Fruit fly (Drosophila melanogaster) whole organism, prepupa: Measurements from ENCODE around the gene Fkbp39.
A peak's percentile ranks its signal among the peaks of the same experiment; 100 is the strongest.

Experiments used
- Blimp-1 ChIP-seq: fragments of 200-800 bp; sonication (Bioruptor generic); optimal IDR thresholded peaks from 3 replicates; lab custom pipeline; 2017; ENCODE audit warnings: missing biosample characterization, missing genetic modification characterization, mild to moderate bottlenecking, moderate library complexity, missing genetic modification reagents
- CG10631 ChIP-seq: fragments of 200-800 bp; sonication (Bioruptor generic); optimal IDR thresholded peaks from 2 replicates; lab custom pipeline; 2016; ENCODE audit warnings: missing biosample characterization, missing genetic modification characterization
- CG10669 ChIP-seq: fragments of 200-800 bp; sonication (Bioruptor generic); optimal IDR thresholded peaks from 3 replicates; lab custom pipeline; 2018; ENCODE audit warnings: missing biosample characterization, mild to moderate bottlenecking, missing genetic modification characterization, moderate library complexity
- CG11294 ChIP-seq: fragments of 200-800 bp; sonication (Bioruptor generic); IDR thresholded peaks from 2 replicates; pipeline ENCODE4 v1.3.6; 2022; ENCODE audit warnings: missing biosample characterization, missing genetic modification characterization
- CG11762 ChIP-seq: fragments of 200-800 bp; sonication (Bioruptor generic); optimal IDR thresholded peaks from 3 replicates; lab custom pipeline; 2016; ENCODE audit warnings: missing biosample characterization, missing genetic modification characterization; ENCODE audit not compliant: insufficient read depth
- CG11902 ChIP-seq: fragments of 200-800 bp; sonication (Bioruptor generic); optimal IDR thresholded peaks from 3 replicates; lab custom pipeline; 2016; ENCODE audit warnings: missing biosample characterization, missing genetic modification characterization
- CG15336 ChIP-seq: fragments of 200-800 bp; sonication (Bioruptor generic); IDR thresholded peaks from 2 replicates; pipeline ENCODE4 v1.3.6; 2022; ENCODE audit warnings: missing biosample characterization, missing genetic modification characterization
- CG1621 ChIP-seq: fragments of 200-800 bp; sonication (Bioruptor generic); optimal IDR thresholded peaks from 3 replicates; lab custom pipeline; 2018; ENCODE audit warnings: missing biosample characterization, mild to moderate bottlenecking, missing genetic modification characterization
- CG16779 ChIP-seq: fragments of 200-800 bp; sonication (Bioruptor generic); optimal IDR thresholded peaks from 3 replicates; lab custom pipeline; 2017; ENCODE audit warnings: missing biosample characterization, mild to moderate bottlenecking, missing genetic modification characterization
- CG3032 ChIP-seq: fragments of 200-800 bp; optimal IDR thresholded peaks from 2 replicates; lab custom pipeline; 2019; ENCODE audit warnings: missing biosample characterization, mild to moderate bottlenecking, missing genetic modification characterization, moderate library complexity
- CG31627 ChIP-seq: fragments of 200-800 bp; sonication (Bioruptor generic); optimal IDR thresholded peaks from 3 replicates; lab custom pipeline; 2016; ENCODE audit warnings: missing biosample characterization, missing genetic modification characterization
- CG34406 ChIP-seq: fragments of 200-800 bp; sonication (Bioruptor generic); optimal IDR thresholded peaks from 3 replicates; lab custom pipeline; 2016; ENCODE audit warnings: missing biosample characterization, missing genetic modification characterization
- CG3919 ChIP-seq: fragments of 200-800 bp; sonication (Bioruptor generic); optimal IDR thresholded peaks from 3 replicates; lab custom pipeline; 2016; ENCODE audit warnings: missing biosample characterization, missing genetic modification characterization
- CG4318 ChIP-seq: fragments of 200-800 bp; sonication (Bioruptor generic); optimal IDR thresholded peaks from 3 replicates; lab custom pipeline; 2017; ENCODE audit warnings: missing biosample characterization, mild to moderate bottlenecking, missing genetic modification characterization
- CG6163 ChIP-seq: fragments of 200-800 bp; sonication (Bioruptor generic); IDR thresholded peaks from 3 replicates; pipeline ENCODE4 v1.3.6; 2022; ENCODE audit warnings: missing biosample characterization, missing genetic modification characterization
- CG6276 ChIP-seq: fragments of 200-800 bp; sonication (Bioruptor generic); optimal IDR thresholded peaks from 2 replicates; lab custom pipeline; 2017; ENCODE audit warnings: missing biosample characterization, mild to moderate bottlenecking, missing genetic modification characterization
- CG6792 ChIP-seq: fragments of 200-800 bp; sonication (Bioruptor generic); optimal IDR thresholded peaks from 3 replicates; lab custom pipeline; 2016; ENCODE audit warnings: missing biosample characterization, missing genetic modification characterization
- CG6808 ChIP-seq: fragments of 200-800 bp; sonication (Bioruptor generic); optimal IDR thresholded peaks from 3 replicates; lab custom pipeline; 2017; ENCODE audit warnings: missing biosample characterization, missing genetic modification characterization, mild to moderate bottlenecking, moderate library complexity, missing genetic modification reagents
- CG6854 ChIP-seq: fragments of 200-800 bp; sonication (Bioruptor generic); optimal IDR thresholded peaks from 2 replicates; lab custom pipeline; 2017; ENCODE audit warnings: missing biosample characterization, mild to moderate bottlenecking, missing genetic modification characterization
- CG7368 ChIP-seq: fragments of 200-800 bp; sonication (Bioruptor generic); optimal IDR thresholded peaks from 3 replicates; lab custom pipeline; 2016; ENCODE audit warnings: missing biosample characterization, missing genetic modification characterization
- CG8319 ChIP-seq: fragments of 200-800 bp; sonication (Bioruptor generic); optimal IDR thresholded peaks from 3 replicates; lab custom pipeline; 2016; ENCODE audit warnings: missing biosample characterization, missing genetic modification characterization
- CG8632 ChIP-seq: fragments of 200-800 bp; sonication (Bioruptor generic); optimal IDR thresholded peaks from 3 replicates; lab custom pipeline; 2016; ENCODE audit warnings: missing biosample characterization, missing genetic modification characterization
- Eip78C ChIP-seq: fragments of 200-800 bp; sonication (Bioruptor generic); peaks from one replicate; lab custom pipeline; 2016; ENCODE audit warnings: missing biosample characterization, missing genetic modification characterization
- Eip93F ChIP-seq: fragments of 200-800 bp; sonication (Bioruptor generic); optimal IDR thresholded peaks from 2 replicates; lab custom pipeline; 2016; ENCODE audit warnings: missing biosample characterization, mild to moderate bottlenecking, missing genetic modification characterization
- Ets21C ChIP-seq: fragments of 200-800 bp; sonication (Bioruptor generic); optimal IDR thresholded peaks from 3 replicates; lab custom pipeline; 2016; ENCODE audit warnings: missing biosample characterization, missing genetic modification characterization
- Gug ChIP-seq: fragments of 200-800 bp; sonication (Bioruptor generic); IDR thresholded peaks from 2 replicates; pipeline ENCODE4 v1.3.6; 2022; ENCODE audit warnings: missing biosample characterization, missing genetic modification characterization
- Hr38 ChIP-seq: sonication (Bioruptor generic); optimal IDR thresholded peaks from 2 replicates; lab custom pipeline; 2016; ENCODE audit warnings: missing biosample characterization, missing genetic modification characterization
- Hr39 ChIP-seq: fragments of 200-800 bp; sonication (Bioruptor generic); optimal IDR thresholded peaks from 2 replicates; lab custom pipeline; 2016; ENCODE audit warnings: missing biosample characterization, missing genetic modification characterization
- Lpt ChIP-seq: fragments of 200-800 bp; sonication (Bioruptor generic); optimal IDR thresholded peaks from 3 replicates; lab custom pipeline; 2016; ENCODE audit warnings: missing biosample characterization, missing genetic modification characterization
- Met ChIP-seq: fragments of 200-800 bp; sonication (Bioruptor generic); optimal IDR thresholded peaks from 3 replicates; lab custom pipeline; 2016; ENCODE audit warnings: missing biosample characterization, missing genetic modification characterization
- Smox ChIP-seq: fragments of 200-800 bp; sonication (Bioruptor generic); optimal IDR thresholded peaks from 3 replicates; lab custom pipeline; 2016; ENCODE audit warnings: missing biosample characterization, missing genetic modification characterization
- Sox102F ChIP-seq: fragments of 200-800 bp; sonication (Bioruptor generic); optimal IDR thresholded peaks from 2 replicates; lab custom pipeline; 2016; ENCODE audit warnings: missing biosample characterization, mild to moderate bottlenecking, missing genetic modification characterization
- Sox14 ChIP-seq: fragments of 200-800 bp; sonication (Bioruptor generic); optimal IDR thresholded peaks from 3 replicates; lab custom pipeline; 2016; ENCODE audit warnings: missing biosample characterization, missing genetic modification characterization
- Sox15 ChIP-seq: fragments of 200-800 bp; sonication (Bioruptor generic); optimal IDR thresholded peaks from 3 replicates; lab custom pipeline; 2016; ENCODE audit warnings: missing biosample characterization, missing genetic modification characterization
- achi ChIP-seq: fragments of 200-800 bp; sonication (Bioruptor generic); optimal IDR thresholded peaks from 3 replicates; lab custom pipeline; 2016; ENCODE audit warnings: missing biosample characterization, missing genetic modification characterization
- dac ChIP-seq: fragments of 200-800 bp; sonication (Bioruptor generic); optimal IDR thresholded peaks from 2 replicates; lab custom pipeline; 2017; ENCODE audit warnings: missing biosample characterization, mild to moderate bottlenecking, missing genetic modification characterization
- eg ChIP-seq: fragments of 200-800 bp; sonication (Bioruptor generic); IDR thresholded peaks from 3 replicates; pipeline ENCODE4 v1.3.6; 2022; ENCODE audit warnings: missing biosample characterization, missing genetic modification characterization
- esn ChIP-seq: fragments of 200-800 bp; sonication (Bioruptor generic); optimal IDR thresholded peaks from 2 replicates; lab custom pipeline; 2016; ENCODE audit warnings: missing biosample characterization, mild to moderate bottlenecking, missing genetic modification characterization, moderate library complexity
- fd85E ChIP-seq: fragments of 200-800 bp; sonication (Bioruptor generic); optimal IDR thresholded peaks from 3 replicates; lab custom pipeline; 2016; ENCODE audit warnings: missing biosample characterization, missing genetic modification characterization
- fkh ChIP-seq: fragments of 200-800 bp; sonication (Bioruptor generic); optimal IDR thresholded peaks from 3 replicates; lab custom pipeline; 2017; ENCODE audit warnings: missing biosample characterization, mild to moderate bottlenecking, missing genetic modification characterization, moderate library complexity
- lz ChIP-seq: fragments of 200-800 bp; sonication (Bioruptor generic); optimal IDR thresholded peaks from 3 replicates; lab custom pipeline; 2016; ENCODE audit warnings: missing biosample characterization, missing genetic modification characterization
- net ChIP-seq: fragments of 200-800 bp; sonication (Bioruptor generic); optimal IDR thresholded peaks from 3 replicates; lab custom pipeline; 2016; ENCODE audit warnings: missing biosample characterization, missing genetic modification characterization
- pdm3 ChIP-seq: fragments of 200-800 bp; sonication (Bioruptor generic); optimal IDR thresholded peaks from 3 replicates; lab custom pipeline; 2016; ENCODE audit warnings: missing biosample characterization, missing genetic modification characterization
- salr ChIP-seq, 2 experiments: fragments of 200-800 bp; sonication (Bioruptor generic); optimal IDR thresholded peaks; 3 replicates each; lab custom pipeline; 2016 to 2018; ENCODE audit warnings: missing biosample characterization in 2 of 2, missing genetic modification characterization in 2 of 2, mild to moderate bottlenecking in 1 of 2
- spab ChIP-seq: fragments of 200-800 bp; sonication (Bioruptor generic); optimal IDR thresholded peaks from 2 replicates; lab custom pipeline; 2017; ENCODE audit warnings: missing biosample characterization, mild to moderate bottlenecking, missing genetic modification characterization, missing genetic modification reagents
- ss ChIP-seq, 2 experiments: fragments of 200-800 bp; sonication (Bioruptor generic); optimal IDR thresholded peaks; 2 replicates in 1 of 2; 3 replicates in 1 of 2; lab custom pipeline; 2017 to 2018; ENCODE audit warnings: mild to moderate bottlenecking in 2 of 2, missing biosample characterization in 2 of 2, missing genetic modification characterization in 2 of 2, moderate library complexity in 1 of 2
- svp ChIP-seq: fragments of 200-800 bp; sonication (Bioruptor generic); peaks from one replicate; lab custom pipeline; 2016; ENCODE audit warnings: missing biosample characterization, missing genetic modification characterization
- topi ChIP-seq: fragments of 200-800 bp; sonication (Bioruptor generic); optimal IDR thresholded peaks from 3 replicates; lab custom pipeline; 2016; ENCODE audit warnings: missing biosample characterization, missing genetic modification characterization

Gene Fkbp39

DNA sequence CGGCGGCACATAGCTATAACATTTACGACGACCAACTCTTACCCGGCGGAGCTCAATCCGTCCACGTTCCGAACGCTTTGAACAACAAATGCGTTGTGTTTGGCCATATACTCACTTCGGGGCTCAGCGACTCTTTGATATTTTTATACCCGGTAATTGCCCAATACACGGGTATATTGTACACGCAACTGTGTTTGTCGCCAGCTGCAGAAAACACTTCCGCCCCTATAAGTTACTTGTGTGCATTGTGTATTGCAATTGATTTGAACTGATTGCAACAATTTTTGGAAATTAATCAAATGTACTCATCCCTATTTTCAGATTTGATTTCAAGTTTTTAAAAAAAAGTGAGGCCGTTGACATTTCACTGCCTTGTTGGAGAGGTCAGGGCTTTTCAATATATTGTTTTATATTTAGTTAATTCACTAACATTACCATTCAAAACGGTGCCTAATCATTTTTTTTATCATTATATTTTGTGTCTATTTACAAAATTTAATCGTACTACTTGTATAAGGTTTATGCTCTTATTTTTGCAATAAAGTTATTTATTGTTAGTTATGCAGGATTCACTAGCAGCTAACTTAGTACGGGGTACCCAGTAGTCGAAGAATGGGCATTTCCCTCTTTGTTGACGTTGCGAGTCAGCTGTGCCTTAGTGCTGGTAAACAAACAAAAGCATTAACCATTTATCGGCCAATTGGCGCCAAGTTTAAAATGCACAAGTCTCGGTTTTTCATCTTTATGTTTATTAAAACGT lies 10.2 kb upstream of the Fkbp39 start, which contains the start of gene Nagk (continued):
- peak; percentile 64 for TF ChIP-seq CG34406 (GFP tag; lab: Kevin White, UChicago)
- peak; percentile 24; the same call in 2 of the 3 replicates for TF ChIP-seq eg (GFP tag; lab: Robert Waterston, UW)
- TF ChIP-seq fd85E (GFP tag; lab: Kevin White, UChicago), result no peak
- peak; percentile 22; the same call in 1 of the 3 replicates for TF ChIP-seq CG6163 (GFP tag; lab: Robert Waterston, UW)
- TF ChIP-seq CG16779 (tag; lab: Kevin White, UChicago), result no peak
- peak; percentile 92 for TF ChIP-seq svp (GFP tag; lab: Kevin White, UChicago)
- TF ChIP-seq lz (GFP tag; lab: Kevin White, UChicago), result peak; percentile 81
- no peak for TF ChIP-seq Hr38
- TF ChIP-seq CG4318 (GFP tag; lab: Kevin White, UChicago), result no peak
- peak; percentile 34 for TF ChIP-seq CG8319 (GFP tag; lab: Kevin White, UChicago)
- peak; percentile 32 for TF ChIP-seq CG6854 (GFP tag; lab: Kevin White, UChicago)
- no peak; the same call in 1 of the 2 replicates for TF ChIP-seq CG11294
- no peak for TF ChIP-seq CG6276 (GFP tag; lab: Kevin White, UChicago)
- peak; percentile 29 for TF ChIP-seq Lpt
- TF ChIP-seq Sox102F (GFP tag; lab: Kevin White, UChicago), result no peak
- peak; percentile 55 for TF ChIP-seq Ets21C (GFP tag; lab: Kevin White, UChicago)
- peak; percentile 83 for TF ChIP-seq Sox14 (GFP tag; lab: Kevin White, UChicago)
- peak; percentile 82 for TF ChIP-seq topi (GFP tag; lab: Kevin White, UChicago)
- TF ChIP-seq esn, result peak; percentile 89
- TF ChIP-seq CG10669, result no peak
- no peak for TF ChIP-seq CG6808 (GFP tag; lab: Kevin White, UChicago)
- TF ChIP-seq Smox, result no peak
- TF ChIP-seq salr (GFP tag; optimal IDR thresholded peaks at IDR 0.05; lab: Kevin White, UChicago), result no peak
- peak; percentile 67 for TF ChIP-seq CG31627
- peak; percentile 58 for TF ChIP-seq Hr39 (GFP tag; lab: Kevin White, UChicago)
- no peak for TF ChIP-seq CG10631
- peak; percentile 28 for TF ChIP-seq CG3032 (tag; lab: Kevin White, UChicago)
- peak; percentile 67 for TF ChIP-seq CG8632 (GFP tag; lab: Kevin White, UChicago)
- TF ChIP-seq Eip78C (GFP tag; lab: Kevin White, UChicago), result peak; percentile 95
- TF ChIP-seq pdm3 (GFP tag; lab: Kevin White, UChicago), result no peak
- TF ChIP-seq Sox15 (GFP tag; lab: Kevin White, UChicago), result peak; percentile 40
- TF ChIP-seq CG1621 (tag; lab: Kevin White, UChicago), result no peak
- TF ChIP-seq fkh (GFP tag; lab: Kevin White, UChicago), result peak; percentile 79
- peak; percentile 50 for TF ChIP-seq CG7368
- no peak; the same call in 1 of the 2 replicates for TF ChIP-seq CG15336 (GFP tag; lab: Robert Waterston, UW)
- peak; percentile 33 for TF ChIP-seq dac (GFP tag; lab: Kevin White, UChicago)
- peak; percentile 63 for TF ChIP-seq CG6792 (GFP tag; lab: Kevin White, UChicago)

DNA sequence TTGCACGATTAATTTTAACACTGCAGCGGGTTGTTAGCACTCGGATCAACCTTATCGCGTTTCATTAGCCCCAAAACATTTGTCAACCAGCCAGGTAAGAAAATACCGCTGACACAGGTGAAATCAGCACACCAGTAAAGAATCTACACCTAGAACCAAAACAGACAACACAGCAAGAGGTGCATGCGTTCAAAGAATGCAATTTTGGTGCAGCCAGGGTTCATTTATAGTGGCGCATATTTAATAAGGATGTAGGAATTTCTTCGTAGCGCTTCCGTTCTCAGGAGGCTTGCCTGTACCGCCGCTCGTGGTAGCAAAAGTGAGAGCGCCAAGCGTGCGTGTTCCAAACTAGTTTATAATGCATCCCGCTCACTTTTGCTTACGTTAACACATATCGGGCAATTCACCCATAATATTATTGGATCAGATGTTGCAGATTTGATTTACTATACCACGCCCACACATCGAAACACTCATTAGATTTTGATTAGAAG lies 9.5 kb upstream of the Fkbp39 start:
- TF ChIP-seq Smox (no peak), CG3919 (no peak), CG6163 (GFP tag; lab: Robert Waterston, UW) (no peak), CG10631 (no peak), CG11902 (GFP tag; lab: Kevin White, UChicago) (no peak), CG6808 (GFP tag; lab: Kevin White, UChicago) (no peak), esn (no peak), Gug (peak; percentile 36; the same call in 1 of the 2 replicates), pdm3 (GFP tag; lab: Kevin White, UChicago) (no peak), Blimp-1 (GFP tag; lab: Kevin White, UChicago) (peak; percentile 75), CG11762 (GFP tag; lab: Kevin White, UChicago) (no peak), CG4318 (GFP tag; lab: Kevin White, UChicago) (no peak), CG11294 (peak; percentile 21; the same call in 1 of the 2 replicates), CG8319 (GFP tag; lab: Kevin White, UChicago) (no peak), CG15336 (GFP tag; lab: Robert Waterston, UW) (peak; percentile 57), CG34406 (GFP tag; lab: Kevin White, UChicago) (no peak), achi (no peak), Hr38 (no peak), net (GFP tag; lab: Kevin White, UChicago) (no peak), svp (GFP tag; lab: Kevin White, UChicago) (peak; percentile 71), Met (GFP tag; lab: Kevin White, UChicago) (no peak), Eip93F (GFP tag; lab: Kevin White, UChicago) (no peak), spab (GFP tag; lab: Kevin White, UChicago) (no peak), ss (GFP tag; optimal IDR thresholded peaks at IDR 0.05; lab: Kevin White, UChicago) (no peak), eg (GFP tag; lab: Robert Waterston, UW) (peak; percentile 51; the same call in 2 of the 3 replicates)
